Fruit fly (Drosophila melanogaster): ENCODE results near the gene CG14342.

- no peak for TF ChIP-seq insv (optimal IDR thresholded peaks at IDR 0.05)
- no peak for TF ChIP-seq Myc (optimal IDR thresholded peaks at IDR 0.05)
Measured at dm6 chr2L:1202445-1202844, 1.6 kb upstream of the CG14342 start.

Data from Kc167 (cell line).